Worm (Caenorhabditis elegans) whole organism, L2 larva: Measurements from ENCODE around the gene egrh-2.

Source experiments
- ceh-82 ChIP-seq: fragments of 150-350 bp; optimal IDR thresholded peaks from 2 replicates; lab custom pipeline; 2014; ENCODE audit warnings: missing biosample characterization, missing genetic modification characterization
- elt-1 ChIP-seq: fragments of 150-350 bp; optimal IDR thresholded peaks from 2 replicates; lab custom pipeline; 2014; ENCODE audit warnings: missing biosample characterization, missing genetic modification characterization
- nhr-11 ChIP-seq: fragments of 150-350 bp; optimal IDR thresholded peaks from 2 replicates; lab custom pipeline; 2014; ENCODE audit warnings: missing biosample characterization, missing genetic modification characterization

ce11 chrIV:1035108-1035507 is 44.9 kb upstream of the egrh-2 start:
- TF ChIP-seq nhr-11 (tag; lab: Kevin White, UChicago) = no peak
- TF ChIP-seq ceh-82 (tag; lab: Kevin White, UChicago) = no peak
- TF ChIP-seq elt-1 (tag; lab: Kevin White, UChicago) = no peak
